Fruit fly (Drosophila melanogaster): Measurements from ENCODE around the gene CG15020.

CG15020 gene

dm6 chr3L:4428918-4429546 lies 7.6 kb downstream of the CG15020 start, which contains the start of gene nAChRbeta1 (continued):
- peak; percentile 14 for TF ChIP-seq CG2120 (GFP tag; optimal IDR thresholded peaks at IDR 0.05)
- peak; percentile 55 for TF ChIP-seq nerfin-1 (tag; optimal IDR thresholded peaks at IDR 0.05)
- no peak for TF ChIP-seq inv (GFP tag; IDR thresholded peaks at IDR 0.05; ENCODE audit: partially characterized antibody)
- TF ChIP-seq lab (GFP tag; optimal IDR thresholded peaks at IDR 0.05), result peak; percentile 4
- TF ChIP-seq Ravus (GFP tag; IDR thresholded peaks at IDR 0.05), result no peak
- TF ChIP-seq ato (GFP tag; IDR thresholded peaks at IDR 0.05; ENCODE audit: partially characterized antibody), result no peak
- TF ChIP-seq sqz (GFP tag; optimal IDR thresholded peaks at IDR 0.05), result peak; percentile 10
- TF ChIP-seq Deaf1 (tag; optimal IDR thresholded peaks at IDR 0.05), result peak; percentile 61
- TF ChIP-seq Rx (GFP tag; IDR thresholded peaks at IDR 0.05), result no peak
- TF ChIP-seq CG17186 (GFP tag; optimal IDR thresholded peaks at IDR 0.05), result no peak

- TF ChIP-seq Trl (optimal IDR thresholded peaks at IDR 0.05) (peak; percentile 55 to 66), Trl (GFP tag; optimal IDR thresholded peaks at IDR 0.05) (no peak), CG15696 (tag; optimal IDR thresholded peaks at IDR 0.05) (no peak), CG1233 (GFP tag; optimal IDR thresholded peaks at IDR 0.05) (no peak), CG13894 (tag; optimal IDR thresholded peaks at IDR 0.05) (peak; percentile 68), Deaf1 (tag; optimal IDR thresholded peaks at IDR 0.05) (peak; percentile 6)
These were observed 8.9 kb downstream of the CG15020 start for dm6 chr3L:4430331-4430730.

- TF ChIP-seq CG3726 (GFP tag; IDR thresholded peaks at IDR 0.05) (0 out of 3 replicates have a peak, but pooled peaks have one; percentile 29), CG10462 (GFP tag; optimal IDR thresholded peaks at IDR 0.05) (no peak), chinmo (GFP tag; IDR thresholded peaks at IDR 0.05; ENCODE audit: partially characterized antibody) (0 out of 4 replicates have a peak, but pooled peaks have one; percentile 12), pb (GFP tag; optimal IDR thresholded peaks at IDR 0.05) (no peak), CG17359 (tag; optimal IDR thresholded peaks at IDR 0.05) (no peak), zen2 (GFP tag; IDR thresholded peaks at IDR 0.05; ENCODE audit: partially characterized antibody) (no peak), fd3F (GFP tag; optimal IDR thresholded peaks at IDR 0.05) (no peak), sens (GFP tag) (no peak), kni (GFP tag; optimal IDR thresholded peaks at IDR 0.05) (peak; percentile 50), CG7357 (GFP tag; IDR thresholded peaks at IDR 0.05) (no peak), sqz (GFP tag; optimal IDR thresholded peaks at IDR 0.05) (no peak), CG10321 (GFP tag; IDR thresholded peaks at IDR 0.05) (peak; percentile 50; the same call in 1 of the 2 replicates), Trl (optimal IDR thresholded peaks at IDR 0.05) (peak in 1 of 2 experiments; percentile 18), Trl (GFP tag; optimal IDR thresholded peaks at IDR 0.05) (no peak), CG4820 (GFP tag; optimal IDR thresholded peaks at IDR 0.05) (no peak), Abd-B (GFP tag; optimal IDR thresholded peaks at IDR 0.05) (no peak), stc (GFP tag; IDR thresholded peaks at IDR 0.05) (no peak), Mrtf (GFP tag; IDR thresholded peaks at IDR 0.05) (no peak), D (optimal IDR thresholded peaks at IDR 0.05) (no peak), D (GFP tag; optimal IDR thresholded peaks at IDR 0.05) (no peak), dmrt99B (tag; optimal IDR thresholded peaks at IDR 0.05) (no peak), zfh2 (GFP tag; optimal IDR thresholded peaks at IDR 0.05) (no peak), mam (GFP tag; optimal IDR thresholded peaks at IDR 0.05) (no peak), Max (GFP tag; optimal IDR thresholded peaks at IDR 0.05) (no peak), Aef1 (GFP tag; IDR thresholded peaks at IDR 0.05) (no peak), wek (GFP tag; optimal IDR thresholded peaks at IDR 0.05) (no peak), pita (GFP tag; optimal IDR thresholded peaks at IDR 0.05) (no peak), Deaf1 (tag; optimal IDR thresholded peaks at IDR 0.05) (peak; percentile 55), CG6813 (GFP tag; optimal IDR thresholded peaks at IDR 0.05) (no peak), ATbp (GFP tag; optimal IDR thresholded peaks at IDR 0.05) (no peak), CG1233 (GFP tag; optimal IDR thresholded peaks at IDR 0.05) (no peak), CG11456 (GFP tag; IDR thresholded peaks at IDR 0.05) (0 out of 3 replicates have a peak, but pooled peaks have one; percentile 37), lab (GFP tag; optimal IDR thresholded peaks at IDR 0.05) (no peak), Spps (tag; optimal IDR thresholded peaks at IDR 0.05) (no peak), CG12299 (tag; optimal IDR thresholded peaks at IDR 0.05) (no peak), CG16813 (GFP tag; IDR thresholded peaks at IDR 0.05; ENCODE audit: partially characterized antibody) (no peak)
These were observed 9.8 kb downstream of the CG15020 start for dm6 chr3L:4431111-4431730.

All from whole organism, embryonic.